Worm (Caenorhabditis elegans) whole organism, L1 larva: ENCODE measurements around the gene T03E6.9.

ENCODE experiments used
- alr-1 ChIP-seq: fragments of 200-800 bp; sonication (Bioruptor generic); optimal IDR thresholded peaks from 2 replicates; lab custom pipeline; 2018; ENCODE audit warnings: borderline replicate concordance, mild to moderate bottlenecking, missing genetic modification characterization, missing compliant biosample characterization
- blmp-1 ChIP-seq: fragments of 150-350 bp; optimal IDR thresholded peaks from 2 replicates; lab custom pipeline; 2014; ENCODE audit warnings: missing biosample characterization, missing genetic modification characterization
- ceh-63 ChIP-seq: fragments of 200-800 bp; sonication (Bioruptor generic); optimal IDR thresholded peaks from 2 replicates; lab custom pipeline; 2018; ENCODE audit warnings: mild to moderate bottlenecking, missing genetic modification characterization, missing compliant biosample characterization
- egl-27 ChIP-seq, 2 experiments: fragments of 150-350 bp in 1 of 2; sonication (generic microtip); optimal IDR thresholded peaks; 3 replicates each; lab custom pipeline; 2017 to 2018; ENCODE audit warnings: missing biosample characterization in 2 of 2, missing genetic modification characterization in 2 of 2, missing genetic modification reagents in 2 of 2
- fos-1 ChIP-seq: fragments of 150-350 bp; optimal IDR thresholded peaks from 2 replicates; lab custom pipeline; 2014; ENCODE audit warnings: missing biosample characterization, missing genetic modification characterization
- snpc-4 ChIP-seq: fragments of 150-350 bp; optimal IDR thresholded peaks from 2 replicates; lab custom pipeline; 2014; ENCODE audit warnings: missing biosample characterization, missing genetic modification characterization

DNA sequence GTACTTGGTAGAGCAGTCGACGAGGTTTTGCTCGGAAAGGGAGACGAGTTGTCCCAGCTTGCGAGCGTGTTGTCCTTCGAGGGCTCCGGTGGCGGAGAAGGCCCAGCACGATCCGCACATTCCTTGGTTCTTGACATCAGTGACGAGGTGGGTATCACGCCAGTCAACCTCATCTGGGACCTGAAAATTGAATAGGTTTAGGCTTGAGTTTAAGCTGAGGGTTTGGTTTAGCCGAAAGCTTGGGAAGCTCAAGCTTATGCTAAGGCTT is 6.8 kb downstream of the T03E6.9 start:
- no peak for TF ChIP-seq egl-27 (tag; optimal IDR thresholded peaks at IDR 0.05; lab: Kevin White, UChicago)
- no peak for TF ChIP-seq snpc-4 (tag; lab: Kevin White, UChicago)
- no peak for TF ChIP-seq blmp-1 (tag; lab: Kevin White, UChicago)
- TF ChIP-seq fos-1 = no peak
- TF ChIP-seq ceh-63 (GFP tag; lab: Kevin White, UChicago) = no peak
- no peak for TF ChIP-seq alr-1 (tag; lab: Kevin White, UChicago)
